Worm (Caenorhabditis elegans): ENCODE data around the gene srj-22.

DNA sequence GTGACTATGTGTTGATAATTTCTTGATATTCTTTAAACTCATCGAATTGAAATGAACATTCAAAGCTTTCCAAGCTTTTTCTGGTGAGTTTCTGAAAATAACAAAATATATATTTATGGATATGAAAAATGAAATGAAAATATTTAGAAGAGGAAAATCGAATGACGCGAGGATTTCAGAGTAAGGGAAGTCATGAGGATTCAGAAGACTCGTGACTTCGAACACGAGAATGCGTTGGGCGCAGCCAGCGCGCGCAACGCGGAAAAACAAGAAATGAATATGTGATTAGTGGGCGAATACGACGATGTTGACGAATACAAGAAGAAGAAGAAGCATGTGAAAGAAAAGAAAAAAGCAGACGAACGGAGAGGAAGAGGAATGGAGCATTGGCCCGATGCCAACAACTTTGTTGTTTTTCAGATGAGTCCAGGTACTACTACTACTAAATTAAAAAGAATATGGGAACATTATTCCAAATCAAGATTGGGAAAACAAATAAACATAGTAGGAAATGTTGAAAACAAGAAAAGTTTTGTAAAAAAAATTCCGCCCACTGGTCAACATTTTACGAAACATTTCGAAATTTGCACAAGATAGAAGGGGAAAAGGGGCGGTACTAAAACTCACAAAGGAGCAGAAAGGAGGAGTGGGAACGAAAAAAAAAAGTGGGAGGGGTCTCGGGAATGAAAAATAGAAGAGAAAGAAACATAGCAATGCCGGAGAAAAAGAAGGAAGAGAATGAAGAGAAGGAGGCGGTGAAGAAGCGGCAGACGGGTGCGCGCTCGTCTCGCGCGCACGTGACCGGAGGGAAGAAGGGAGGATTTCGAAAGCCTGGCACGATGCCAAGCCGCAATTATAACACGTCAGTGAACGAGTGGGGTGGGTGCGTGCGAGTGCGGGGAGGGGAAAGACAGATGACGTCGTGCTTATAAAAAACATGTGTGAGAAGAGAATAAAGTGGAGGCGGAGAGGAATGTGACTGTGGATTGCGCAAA, 28.1 kb downstream of the srj-22 start:
- TF ChIP-seq him-1 (tag; optimal IDR thresholded peaks at IDR 0.05) (peak; percentile 91), dao-5 (tag; optimal IDR thresholded peaks at IDR 0.05) (no peak), W03F9.2 (tag; optimal IDR thresholded peaks at IDR 0.05) (peak; percentile 40)

Data from whole organism, L4/young adult.